Worm (Caenorhabditis elegans) whole organism, L2 larva: ENCODE results near the gene flp-16.

Source experiments
- C34F6.9 ChIP-seq: fragments of 150-350 bp; optimal IDR thresholded peaks from 2 replicates; lab custom pipeline; 2014; ENCODE audit warnings: missing biosample characterization, missing genetic modification characterization
- F13H6.1 ChIP-seq: sonication (generic microtip); optimal IDR thresholded peaks from 2 replicates; lab custom pipeline; 2016; ENCODE audit warnings: missing genetic modification characterization, missing compliant biosample characterization
- R02D3.7 ChIP-seq: fragments of 150-350 bp; optimal IDR thresholded peaks from 2 replicates; lab custom pipeline; 2014; ENCODE audit warnings: missing biosample characterization, missing genetic modification characterization
- ZK546.5 ChIP-seq: sonication (generic microtip); optimal IDR thresholded peaks from 2 replicates; lab custom pipeline; 2017; ENCODE audit warnings: missing biosample characterization, missing genetic modification characterization
- blmp-1 ChIP-seq: sonication (generic microtip); optimal IDR thresholded peaks from 2 replicates; lab custom pipeline; 2017; ENCODE audit warnings: missing genetic modification characterization, mild to moderate bottlenecking, missing compliant biosample characterization, antibody characterized with exemption, moderate library complexity; ENCODE audit not compliant: insufficient read depth
- ceh-16 ChIP-seq: fragments of 150-350 bp; optimal IDR thresholded peaks from 2 replicates; lab custom pipeline; 2014; ENCODE audit warnings: missing biosample characterization, missing genetic modification characterization
- crh-2 ChIP-seq: sonication (generic microtip); optimal IDR thresholded peaks from 2 replicates; lab custom pipeline; 2017; ENCODE audit warnings: missing biosample characterization, missing genetic modification characterization
- fos-1 ChIP-seq: fragments of 150-350 bp; optimal IDR thresholded peaks from 2 replicates; lab custom pipeline; 2014; ENCODE audit warnings: missing biosample characterization, missing genetic modification characterization
- gmeb-1 ChIP-seq: fragments of 150-350 bp; optimal IDR thresholded peaks from 2 replicates; lab custom pipeline; 2014; ENCODE audit warnings: missing biosample characterization, missing genetic modification characterization
- lin-11 ChIP-seq: fragments of 150-350 bp; sonication (generic microtip); optimal IDR thresholded peaks from 2 replicates; lab custom pipeline; 2014; ENCODE audit warnings: missing biosample characterization, missing genetic modification characterization, inconsistent platforms, mixed read lengths
- lin-13 ChIP-seq: fragments of 150-350 bp; optimal IDR thresholded peaks from 2 replicates; lab custom pipeline; 2014; ENCODE audit warnings: missing biosample characterization, missing genetic modification reagents, missing genetic modification characterization
- lsy-2 ChIP-seq, 2 experiments: fragments of 150-350 bp in 1 of 2; sonication (generic microtip) in 1 of 2; optimal IDR thresholded peaks; 2 replicates each; lab custom pipeline; 2014 to 2017; ENCODE audit warnings: missing biosample characterization in 2 of 2, missing genetic modification characterization in 2 of 2
- mab-5 ChIP-seq: fragments of 150-350 bp; optimal IDR thresholded peaks from 2 replicates; lab custom pipeline; 2014; ENCODE audit warnings: missing biosample characterization, missing genetic modification characterization
- mbf-1 ChIP-seq: sonication (generic microtip); optimal IDR thresholded peaks from 2 replicates; lab custom pipeline; 2017; ENCODE audit warnings: missing biosample characterization, missing genetic modification characterization
- mdl-1 ChIP-seq, 2 experiments: fragments of 150-350 bp in 1 of 2; sonication (generic microtip) in 1 of 2; optimal IDR thresholded peaks; 2 replicates each; lab custom pipeline; 2017; ENCODE audit warnings: missing biosample characterization in 2 of 2, missing genetic modification characterization in 2 of 2
- nhr-11 ChIP-seq: fragments of 150-350 bp; optimal IDR thresholded peaks from 2 replicates; lab custom pipeline; 2014; ENCODE audit warnings: missing biosample characterization, missing genetic modification characterization
- nhr-129 ChIP-seq: fragments of 150-350 bp; optimal IDR thresholded peaks from 2 replicates; lab custom pipeline; 2014; ENCODE audit warnings: missing biosample characterization, missing genetic modification characterization
- nhr-21 ChIP-seq: fragments of 150-350 bp; optimal IDR thresholded peaks from 2 replicates; lab custom pipeline; 2014; ENCODE audit warnings: missing biosample characterization, missing genetic modification characterization
- nhr-23 ChIP-seq: fragments of 150-350 bp; optimal IDR thresholded peaks from 2 replicates; lab custom pipeline; 2014; ENCODE audit warnings: missing biosample characterization, missing genetic modification reagents, missing genetic modification characterization
- nhr-237 ChIP-seq: fragments of 150-350 bp; optimal IDR thresholded peaks from 2 replicates; lab custom pipeline; 2014; ENCODE audit warnings: missing biosample characterization, missing genetic modification characterization
- nhr-25 ChIP-seq: fragments of 150-350 bp; sonication (generic microtip); optimal IDR thresholded peaks from 3 replicates; lab custom pipeline; 2014; ENCODE audit warnings: missing biosample characterization, missing genetic modification characterization
- nhr-6 ChIP-seq: fragments of 150-350 bp; optimal IDR thresholded peaks from 2 replicates; lab custom pipeline; 2014; ENCODE audit warnings: missing biosample characterization, missing genetic modification characterization
- sem-4 ChIP-seq: fragments of 150-350 bp; optimal IDR thresholded peaks from 2 replicates; lab custom pipeline; 2014; ENCODE audit warnings: missing biosample characterization, missing genetic modification reagents, missing genetic modification characterization
- sma-3 ChIP-seq: sonication (generic microtip); optimal IDR thresholded peaks from 2 replicates; lab custom pipeline; 2016; ENCODE audit warnings: missing genetic modification reagents, missing genetic modification characterization, missing compliant biosample characterization
- sma-9 ChIP-seq, 2 experiments: fragments of 150-350 bp in 1 of 2; sonication (generic microtip) in 1 of 2; optimal IDR thresholded peaks; 2 replicates each; lab custom pipeline; 2014 to 2016; ENCODE audit warnings: missing genetic modification characterization in 2 of 2, mild to moderate bottlenecking in 1 of 2, missing biosample characterization in 1 of 2, missing compliant biosample characterization in 1 of 2, missing genetic modification reagents in 1 of 2, moderate library complexity in 1 of 2
- snpc-4 ChIP-seq: fragments of 150-350 bp; optimal IDR thresholded peaks from 2 replicates; lab custom pipeline; 2014; ENCODE audit warnings: missing biosample characterization, missing genetic modification characterization
- unc-55 ChIP-seq: fragments of 150-350 bp; sonication (generic microtip); optimal IDR thresholded peaks from 3 replicates; lab custom pipeline; 2014; ENCODE audit warnings: missing biosample characterization, missing genetic modification reagents, missing genetic modification characterization
- zag-1 ChIP-seq: fragments of 150-350 bp; optimal IDR thresholded peaks from 2 replicates; lab custom pipeline; 2014; ENCODE audit warnings: missing biosample characterization, missing genetic modification characterization
- ztf-1 ChIP-seq: fragments of 200-800 bp; sonication (Bioruptor generic); conservative IDR thresholded peaks from 2 replicates; pipeline ENCODE4 v1.3.6; 2022; ENCODE audit warnings: missing genetic modification characterization, missing compliant biosample characterization
- ztf-4 ChIP-seq: fragments of 150-350 bp; optimal IDR thresholded peaks from 2 replicates; lab custom pipeline; 2014; ENCODE audit warnings: missing biosample characterization, missing genetic modification characterization

Gene flp-16

DNA sequence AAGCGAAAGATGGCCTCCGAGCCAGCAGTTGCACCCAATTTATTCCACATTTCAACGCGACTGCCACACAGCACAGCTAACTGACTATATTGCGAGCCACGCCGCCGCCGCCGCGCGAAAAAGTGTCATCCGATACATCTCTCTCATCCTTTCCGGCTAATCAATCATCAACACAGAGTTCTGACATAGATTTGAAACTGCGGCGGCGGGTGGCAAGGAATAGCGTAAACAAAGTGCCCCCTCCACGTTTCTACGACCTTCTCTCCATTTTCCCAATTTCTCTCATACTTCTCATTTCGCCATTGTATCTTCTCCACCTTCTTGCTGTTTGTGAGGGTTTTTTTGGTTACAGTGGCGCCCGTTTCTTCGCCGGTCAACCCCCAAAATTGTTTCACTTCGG, 45.7 kb upstream of the flp-16 start (continued):
- TF ChIP-seq unc-55 (GFP tag; lab: Kevin White, UChicago) (no peak), fos-1 (tag; lab: Kevin White, UChicago) (peak; percentile 36), R02D3.7 (no peak), ceh-16 (tag; lab: Kevin White, UChicago) (no peak), mbf-1 (no peak), gmeb-1 (no peak), nhr-237 (tag; lab: Kevin White, UChicago) (no peak)

DNA sequence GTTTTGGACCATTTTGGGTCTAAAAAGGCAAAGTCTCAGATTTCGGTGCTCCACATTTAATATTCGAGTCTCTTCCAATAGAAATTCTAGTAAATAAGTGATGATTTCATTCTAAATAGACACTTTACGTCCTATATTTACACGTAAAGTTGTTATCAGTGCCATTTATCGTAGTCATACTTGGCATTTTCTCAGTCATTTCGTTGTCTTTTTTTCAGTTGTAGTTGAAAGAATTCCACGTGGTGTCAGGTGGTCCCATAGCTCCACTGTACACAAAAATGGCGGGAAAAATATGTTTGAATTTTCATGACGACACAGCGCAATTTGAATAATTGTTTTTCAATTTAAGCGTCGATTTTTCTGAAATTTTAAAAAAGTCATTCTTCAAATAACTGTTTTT, 44.7 kb upstream of the flp-16 start:
- TF ChIP-seq gmeb-1 = peak; percentile 5
- peak; percentile 72 for TF ChIP-seq fos-1 (tag; lab: Kevin White, UChicago)
- no peak for TF ChIP-seq unc-55 (GFP tag; lab: Kevin White, UChicago)
- TF ChIP-seq sma-9 (GFP tag; optimal IDR thresholded peaks at IDR 0.05; lab: Kevin White, UChicago) = peak; percentile 11
- TF ChIP-seq sma-9 (tag; optimal IDR thresholded peaks at IDR 0.05; lab: Kevin White, UChicago) = no peak
- TF ChIP-seq crh-2 (tag; lab: Kevin White, UChicago) = peak; percentile 77
- TF ChIP-seq snpc-4 = no peak
- TF ChIP-seq nhr-23 (tag; lab: Kevin White, UChicago) = no peak

DNA sequence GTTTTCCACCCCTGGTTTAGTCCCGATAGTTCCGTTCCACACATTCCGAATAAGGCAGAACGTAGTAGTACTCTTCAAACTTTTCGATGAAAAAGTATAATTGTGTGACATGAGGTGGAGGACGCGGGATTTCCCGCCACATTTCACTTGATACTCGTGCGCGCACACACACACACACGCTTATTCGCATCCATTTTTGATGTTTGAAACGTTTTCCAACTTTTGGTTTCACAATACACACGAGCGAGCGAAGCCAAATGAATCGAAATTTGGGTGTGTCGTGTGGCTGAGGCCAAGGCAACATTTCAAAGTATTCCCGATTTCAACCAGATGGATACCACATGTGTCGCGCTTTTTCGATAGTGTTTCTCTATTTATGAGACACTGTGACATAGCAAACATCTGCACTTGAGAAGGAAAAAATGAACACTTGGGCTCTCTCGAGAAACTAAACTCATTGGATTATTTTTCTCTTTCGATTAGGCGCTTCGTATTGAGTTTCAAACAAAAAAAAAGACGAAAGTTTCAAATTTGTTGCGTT, 41.5 kb upstream of the flp-16 start:
- TF ChIP-seq F13H6.1 (peak; percentile 27), blmp-1 (peak; percentile 5), crh-2 (tag; lab: Kevin White, UChicago) (no peak), nhr-129 (tag; lab: Kevin White, UChicago) (peak; percentile 10), sma-9 (GFP tag; optimal IDR thresholded peaks at IDR 0.05; lab: Kevin White, UChicago) (peak; percentile 14), sma-9 (tag; optimal IDR thresholded peaks at IDR 0.05; lab: Kevin White, UChicago) (no peak)

DNA sequence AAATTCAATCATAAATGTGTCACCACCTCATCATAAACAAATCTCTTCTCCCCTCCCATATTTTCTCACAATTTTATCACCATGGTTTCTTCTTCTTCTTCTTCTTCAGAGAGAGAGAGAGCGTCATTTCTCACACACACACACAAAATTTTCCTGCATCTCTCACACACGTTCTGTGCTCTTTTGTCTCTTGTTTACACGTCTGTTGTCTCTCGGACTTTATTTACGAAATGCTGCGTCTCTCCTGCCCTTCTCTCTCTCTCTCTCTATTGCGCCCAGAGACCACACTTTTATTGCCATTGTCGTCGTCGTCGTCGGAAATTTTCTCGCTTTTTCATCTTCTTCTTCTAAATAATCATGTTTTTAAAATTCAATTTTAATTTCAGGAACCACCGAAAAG, 39.9 kb upstream of the flp-16 start, which contains the start of gene lec-1:
Gene lec-1, plus strand, starts transcription at position 387 of the 400 bp plus-strand sequence.
- TF ChIP-seq lsy-2 (tag; optimal IDR thresholded peaks at IDR 0.05; lab: Kevin White, UChicago) = peak; percentile 21 to 67
- TF ChIP-seq unc-55 (GFP tag; lab: Kevin White, UChicago) = peak; percentile 63
- TF ChIP-seq mdl-1 (tag; optimal IDR thresholded peaks at IDR 0.05; lab: Kevin White, UChicago) = no peak
- peak; percentile 80 for TF ChIP-seq fos-1 (tag; lab: Kevin White, UChicago)
- TF ChIP-seq sma-9 (GFP tag; optimal IDR thresholded peaks at IDR 0.05; lab: Kevin White, UChicago) = peak; percentile 64
- TF ChIP-seq sma-9 (tag; optimal IDR thresholded peaks at IDR 0.05; lab: Kevin White, UChicago) = no peak
- no peak for TF ChIP-seq nhr-11
- TF ChIP-seq nhr-25 (tag; lab: Kevin White, UChicago) = peak; percentile 5
- peak; percentile 66 for TF ChIP-seq F13H6.1
- TF ChIP-seq sma-3 (GFP tag; lab: Kevin White, UChicago) = peak; percentile 0
- TF ChIP-seq nhr-21 = peak; percentile 3
- TF ChIP-seq ztf-4 (tag; lab: Kevin White, UChicago) = no peak
- peak; percentile 10 for TF ChIP-seq snpc-4
- no peak for TF ChIP-seq lin-11 (tag; lab: Kevin White, UChicago)
- peak; percentile 79 for TF ChIP-seq crh-2 (tag; lab: Kevin White, UChicago)
- no peak for TF ChIP-seq ZK546.5 (tag; lab: Kevin White, UChicago)
- peak; percentile 83 for TF ChIP-seq C34F6.9 (tag; lab: Kevin White, UChicago)
- TF ChIP-seq nhr-237 (tag; lab: Kevin White, UChicago) = no peak
- peak; percentile 87 for TF ChIP-seq nhr-129 (tag; lab: Kevin White, UChicago)
- TF ChIP-seq mab-5 (tag; lab: Kevin White, UChicago) = peak; percentile 49
- TF ChIP-seq ztf-1 (GFP tag; lab: Robert Waterston, UW) = no peak
- peak; percentile 69 for TF ChIP-seq lin-13 (GFP tag; lab: Kevin White, UChicago)
- peak; percentile 58 for TF ChIP-seq nhr-6
- no peak for TF ChIP-seq mbf-1
- TF ChIP-seq sem-4 = peak; percentile 73
- peak; percentile 37 for TF ChIP-seq zag-1

DNA sequence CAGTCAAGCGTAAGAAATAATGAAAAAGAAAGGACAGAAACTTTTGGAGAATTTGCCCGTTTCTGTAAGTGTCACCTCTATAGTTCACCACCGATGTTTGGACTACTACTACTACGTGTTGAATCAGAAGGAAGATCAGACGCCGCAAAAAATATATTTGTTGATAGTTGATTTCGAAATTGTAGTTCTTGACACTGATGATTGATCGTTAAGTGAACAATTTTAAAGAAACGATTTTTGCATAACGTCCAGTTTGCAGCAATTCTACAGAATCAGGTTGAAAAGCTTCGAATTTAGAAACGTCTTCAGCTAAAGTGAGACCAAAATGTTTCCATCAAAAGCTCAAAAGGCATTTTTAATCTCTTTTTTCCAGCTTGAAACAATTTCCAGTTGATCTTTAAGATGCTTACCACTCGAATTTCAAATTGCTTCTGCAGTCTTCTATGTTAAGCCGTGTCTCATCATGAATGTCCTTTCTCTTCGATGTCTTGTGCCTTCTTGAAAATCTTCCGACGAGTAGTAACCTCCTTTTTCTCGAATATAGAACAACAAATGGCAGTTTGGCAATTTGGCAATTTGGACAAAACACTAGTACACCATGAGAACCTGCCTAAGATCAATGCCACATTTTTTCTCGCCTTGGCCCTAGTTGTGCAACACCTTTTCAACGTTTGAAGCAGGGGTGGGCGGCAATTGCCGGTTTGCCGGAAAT, 39.2 kb upstream of the flp-16 start:
- TF ChIP-seq nhr-25 (tag; lab: Kevin White, UChicago) (peak; percentile 10), snpc-4 (no peak)
